Worm (Caenorhabditis elegans) whole organism, L1 larva: Measurements from ENCODE around the gene AH9.6.

Experiments
- C04F5.9 ChIP-seq: sonication (generic microtip); optimal IDR thresholded peaks from 2 replicates; lab custom pipeline; 2016; ENCODE audit warnings: missing genetic modification characterization, missing compliant biosample characterization
- C16A3.4 ChIP-seq: fragments of 150-350 bp; optimal IDR thresholded peaks from 2 replicates; lab custom pipeline; 2014; ENCODE audit warnings: missing biosample characterization, missing genetic modification characterization
- ama-1 ChIP-seq: fragments of 150-350 bp; optimal IDR thresholded peaks from 2 replicates; lab custom pipeline; 2014
- blmp-1 ChIP-seq: fragments of 150-350 bp; optimal IDR thresholded peaks from 2 replicates; lab custom pipeline; 2014; ENCODE audit warnings: missing biosample characterization, missing genetic modification characterization
- ceh-8 ChIP-seq: fragments of 200-800 bp; sonication (Bioruptor generic); optimal IDR thresholded peaks from 2 replicates; lab custom pipeline; 2018; ENCODE audit warnings: mild to moderate bottlenecking, missing genetic modification characterization, moderate library complexity, missing compliant biosample characterization
- ceh-82 ChIP-seq, 3 experiments: fragments of 150-350 bp in 1 of 3; sonication (generic microtip) in 2 of 3; optimal IDR thresholded peaks; 2 replicates each; lab custom pipeline; 2014 to 2017; ENCODE audit warnings: missing biosample characterization in 3 of 3, missing genetic modification characterization in 3 of 3
- ceh-90 ChIP-seq: sonication (generic microtip); optimal IDR thresholded peaks from 2 replicates; lab custom pipeline; 2016; ENCODE audit warnings: missing genetic modification characterization, missing compliant biosample characterization
- dpl-1 ChIP-seq, 3 experiments: fragments of 150-350 bp in 2 of 3; sonication (generic microtip) in 1 of 3; optimal IDR thresholded peaks; 2 replicates each; lab custom pipeline; 2014 to 2017; ENCODE audit warnings: missing biosample characterization in 3 of 3, missing genetic modification characterization in 3 of 3, missing genetic modification reagents in 3 of 3
- dsc-1 ChIP-seq: sonication (generic microtip); optimal IDR thresholded peaks from 2 replicates; lab custom pipeline; 2016; ENCODE audit warnings: mild to moderate bottlenecking, missing genetic modification characterization, missing compliant biosample characterization
- egl-27 ChIP-seq, 2 experiments: fragments of 150-350 bp in 1 of 2; sonication (generic microtip); optimal IDR thresholded peaks; 3 replicates each; lab custom pipeline; 2017 to 2018; ENCODE audit warnings: missing biosample characterization in 2 of 2, missing genetic modification characterization in 2 of 2, missing genetic modification reagents in 2 of 2
- elt-2 ChIP-seq: sonication (generic microtip); optimal IDR thresholded peaks from 2 replicates; lab custom pipeline; 2016; ENCODE audit warnings: missing genetic modification characterization, mild to moderate bottlenecking, inconsistent platforms, missing compliant biosample characterization, missing genetic modification reagents
- elt-3 ChIP-seq, 6 experiments: fragments of 150-350 bp in 1 of 6; sonication (generic microtip); optimal IDR thresholded peaks; 2 replicates each; lab custom pipeline; 2017 to 2018; ENCODE audit warnings: missing biosample characterization in 6 of 6, missing genetic modification characterization in 6 of 6, inconsistent platforms in 1 of 6
- ets-5 ChIP-seq: fragments of 200-800 bp; sonication (Bioruptor generic); IDR thresholded peaks from 2 replicates; pipeline ENCODE4 v1.3.6; 2022; ENCODE audit warnings: missing genetic modification characterization, missing compliant biosample characterization
- fkh-10 ChIP-seq: sonication (generic microtip); optimal IDR thresholded peaks from 2 replicates; lab custom pipeline; 2017; ENCODE audit warnings: missing biosample characterization, missing genetic modification reagents, missing genetic modification characterization
- fkh-8 ChIP-seq: sonication (generic microtip); optimal IDR thresholded peaks from 2 replicates; lab custom pipeline; 2016; ENCODE audit warnings: mild to moderate bottlenecking, missing genetic modification characterization, missing compliant biosample characterization
- grh-1 ChIP-seq: fragments of 200-800 bp; sonication (Bioruptor generic); IDR thresholded peaks from 2 replicates; pipeline ENCODE4 v1.3.6; 2022; ENCODE audit warnings: missing genetic modification reagents, missing genetic modification characterization, missing compliant biosample characterization
- hpl-2 ChIP-seq: fragments of 150-350 bp; optimal IDR thresholded peaks from 2 replicates; lab custom pipeline; 2014; ENCODE audit warnings: missing biosample characterization, missing genetic modification reagents, missing genetic modification characterization
- irx-1 ChIP-seq: sonication (generic microtip); optimal IDR thresholded peaks from 2 replicates; lab custom pipeline; 2016; ENCODE audit warnings: missing genetic modification characterization, missing compliant biosample characterization
- lin-13 ChIP-seq: fragments of 150-350 bp; optimal IDR thresholded peaks from 2 replicates; lab custom pipeline; 2014; ENCODE audit warnings: missing biosample characterization, missing genetic modification reagents, missing genetic modification characterization
- lin-14 ChIP-seq: fragments of 200-800 bp; sonication (Bioruptor generic); optimal IDR thresholded peaks from 2 replicates; lab custom pipeline; 2018; ENCODE audit warnings: mild to moderate bottlenecking, missing genetic modification characterization, moderate library complexity, missing compliant biosample characterization
- lin-39 ChIP-seq: fragments of 150-350 bp; optimal IDR thresholded peaks from 2 replicates; lab custom pipeline; 2014; ENCODE audit warnings: missing biosample characterization, missing genetic modification reagents, missing genetic modification characterization
- lir-3 ChIP-seq: sonication (generic microtip); optimal IDR thresholded peaks from 2 replicates; lab custom pipeline; 2016; ENCODE audit warnings: mild to moderate bottlenecking, missing genetic modification characterization, moderate library complexity, missing compliant biosample characterization; ENCODE audit not compliant: poor library complexity
- lsy-2 ChIP-seq, 2 experiments: fragments of 150-350 bp; optimal IDR thresholded peaks; 2 replicates each; lab custom pipeline; 2014; ENCODE audit warnings: missing biosample characterization in 2 of 2, missing genetic modification characterization in 2 of 2
- mdl-1 ChIP-seq, 2 experiments: fragments of 150-350 bp; optimal IDR thresholded peaks; 2 replicates each; lab custom pipeline; 2014 to 2017; ENCODE audit warnings: missing biosample characterization in 2 of 2, missing genetic modification characterization in 2 of 2, inconsistent platforms in 1 of 2
- mef-2 ChIP-seq: fragments of 150-350 bp; optimal IDR thresholded peaks from 2 replicates; lab custom pipeline; 2014; ENCODE audit warnings: missing biosample characterization, missing genetic modification characterization
- mep-1 ChIP-seq: fragments of 150-350 bp; optimal IDR thresholded peaks from 2 replicates; lab custom pipeline; 2014; ENCODE audit warnings: missing biosample characterization, missing genetic modification characterization
- nhr-12 ChIP-seq: sonication (generic microtip); optimal IDR thresholded peaks from 2 replicates; lab custom pipeline; 2017; ENCODE audit warnings: missing biosample characterization, missing genetic modification characterization
- nhr-19 ChIP-seq: fragments of 200-800 bp; sonication (Bioruptor generic); conservative IDR thresholded peaks from 2 replicates; pipeline ENCODE4 v1.3.6; 2022; ENCODE audit warnings: missing genetic modification characterization, missing compliant biosample characterization
- nhr-20 ChIP-seq: sonication (generic microtip); optimal IDR thresholded peaks from 2 replicates; lab custom pipeline; 2016; ENCODE audit warnings: mild to moderate bottlenecking, missing genetic modification characterization, missing compliant biosample characterization
- nhr-28 ChIP-seq: fragments of 150-350 bp; optimal IDR thresholded peaks from 2 replicates; lab custom pipeline; 2014; ENCODE audit warnings: missing biosample characterization, missing genetic modification characterization
- nhr-47 ChIP-seq: sonication (generic microtip); optimal IDR thresholded peaks from 2 replicates; lab custom pipeline; 2016; ENCODE audit warnings: mild to moderate bottlenecking, missing genetic modification characterization, moderate library complexity, missing compliant biosample characterization
- nhr-77 ChIP-seq: fragments of 150-350 bp; optimal IDR thresholded peaks from 2 replicates; lab custom pipeline; 2014; ENCODE audit warnings: missing biosample characterization, missing genetic modification characterization
- nhr-85 ChIP-seq: sonication (generic microtip); peaks from one replicate; lab custom pipeline; 2016; ENCODE audit warnings: missing genetic modification characterization, inconsistent platforms, missing compliant biosample characterization
- nhr-90 ChIP-seq: sonication (generic microtip); optimal IDR thresholded peaks from 2 replicates; lab custom pipeline; 2016; ENCODE audit warnings: mild to moderate bottlenecking, missing genetic modification characterization, missing compliant biosample characterization; ENCODE audit not compliant: poor library complexity
- pag-3 ChIP-seq: sonication (generic microtip); optimal IDR thresholded peaks from 2 replicates; lab custom pipeline; 2017; ENCODE audit warnings: missing genetic modification characterization, mild to moderate bottlenecking, missing compliant biosample characterization, antibody characterized with exemption, borderline replicate concordance; ENCODE audit not compliant: insufficient read depth
- pqm-1 ChIP-seq: sonication (generic microtip); optimal IDR thresholded peaks from 3 replicates; lab custom pipeline; 2017; ENCODE audit warnings: missing biosample characterization, missing genetic modification characterization
- rnt-1 ChIP-seq: sonication (generic microtip); optimal IDR thresholded peaks from 2 replicates; lab custom pipeline; 2016; ENCODE audit warnings: mild to moderate bottlenecking, missing genetic modification characterization, moderate library complexity, missing compliant biosample characterization
- sup-37 ChIP-seq: fragments of 200-800 bp; sonication (Bioruptor generic); optimal IDR thresholded peaks from 2 replicates; lab custom pipeline; 2018; ENCODE audit warnings: mild to moderate bottlenecking, missing genetic modification characterization, missing compliant biosample characterization
- tbx-2 ChIP-seq: sonication (generic microtip); optimal IDR thresholded peaks from 2 replicates; lab custom pipeline; 2016; ENCODE audit warnings: missing genetic modification characterization, missing compliant biosample characterization
- tlp-1 ChIP-seq: fragments of 150-350 bp; optimal IDR thresholded peaks from 2 replicates; lab custom pipeline; 2014; ENCODE audit warnings: missing biosample characterization, missing genetic modification characterization
- unc-30 ChIP-seq: sonication (generic microtip); optimal IDR thresholded peaks from 2 replicates; lab custom pipeline; 2017; ENCODE audit warnings: missing biosample characterization, missing genetic modification characterization
- unc-62 ChIP-seq: fragments of 150-350 bp; optimal IDR thresholded peaks from 2 replicates; lab custom pipeline; 2014; ENCODE audit warnings: missing biosample characterization, missing genetic modification reagents, missing genetic modification characterization
- unc-86 ChIP-seq: sonication (generic microtip); optimal IDR thresholded peaks from 2 replicates; lab custom pipeline; 2016; ENCODE audit warnings: missing genetic modification characterization, missing compliant biosample characterization
- unc-98 ChIP-seq: fragments of 200-800 bp; sonication (Bioruptor generic); IDR thresholded peaks from 2 replicates; pipeline ENCODE4 v1.3.6; 2022; ENCODE audit warnings: missing genetic modification characterization, missing compliant biosample characterization
- vab-15 ChIP-seq: sonication (generic microtip); optimal IDR thresholded peaks from 2 replicates; lab custom pipeline; 2017; ENCODE audit warnings: missing genotype, mild to moderate bottlenecking, missing genetic modification characterization, missing compliant biosample characterization
- zag-1 ChIP-seq: fragments of 150-350 bp; optimal IDR thresholded peaks from 2 replicates; lab custom pipeline; 2014; ENCODE audit warnings: missing biosample characterization, missing genetic modification characterization
- zip-4 ChIP-seq: fragments of 200-800 bp; sonication (Bioruptor generic); optimal IDR thresholded peaks from 2 replicates; lab custom pipeline; 2018; ENCODE audit warnings: mild to moderate bottlenecking, missing genetic modification characterization, moderate library complexity, missing compliant biosample characterization
- ztf-4 ChIP-seq: fragments of 150-350 bp; optimal IDR thresholded peaks from 2 replicates; lab custom pipeline; 2014; ENCODE audit warnings: missing biosample characterization, missing genetic modification characterization

Gene AH9.6

DNA sequence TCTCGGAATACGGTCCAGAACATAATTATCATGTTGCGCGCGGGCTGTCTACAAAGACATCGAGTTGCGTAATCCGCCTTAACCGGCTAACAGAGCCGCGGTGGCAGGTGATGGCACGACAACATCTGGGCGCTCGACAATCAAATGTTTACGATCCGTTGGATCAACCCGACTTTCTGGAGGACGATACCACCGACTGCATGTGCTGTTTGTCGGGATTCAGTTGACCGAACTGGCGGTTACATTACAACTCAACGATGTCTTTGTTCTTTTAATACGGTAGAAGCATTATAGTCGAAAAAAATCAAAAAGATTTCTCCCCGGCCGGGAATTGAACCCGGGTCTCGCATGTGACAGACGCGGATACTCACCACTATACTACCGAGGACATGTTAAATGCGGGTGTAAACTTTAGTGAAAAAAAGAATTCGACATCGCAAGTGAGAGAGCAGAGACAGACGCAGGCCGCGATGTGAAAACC is 41.0 kb downstream of the AH9.6 start (continued):
- TF ChIP-seq lsy-2 (tag; optimal IDR thresholded peaks at IDR 0.05; lab: Kevin White, UChicago) (peak; percentile 58 to 78), rnt-1 (tag; lab: Kevin White, UChicago) (peak; percentile 67), lin-14 (peak; percentile 71), C04F5.9 (peak; percentile 24), lin-39 (tag; lab: Kevin White, UChicago) (no peak), mdl-1 (tag; optimal IDR thresholded peaks at IDR 0.05; lab: Kevin White, UChicago) (peak in 1 of 2 experiments; percentile 69), tlp-1 (tag; lab: Kevin White, UChicago) (no peak), unc-98 (GFP tag; lab: Robert Waterston, UW) (0 out of 2 replicates have a peak, but pooled peaks have one; percentile 28), ceh-82 (tag; optimal IDR thresholded peaks at IDR 0.05; lab: Kevin White, UChicago) (peak; percentile 26 to 75 (median 61)), egl-27 (tag; optimal IDR thresholded peaks at IDR 0.05; lab: Kevin White, UChicago) (peak in 1 of 2 experiments; percentile 46), fkh-8 (tag; lab: Kevin White, UChicago) (peak; percentile 69), pag-3 (tag; lab: Kevin White, UChicago) (peak; percentile 48), elt-3 (tag; optimal IDR thresholded peaks at IDR 0.05; lab: Kevin White, UChicago) (peak in 1 of 6 experiments; percentile 53), mep-1 (tag; lab: Kevin White, UChicago) (peak; percentile 52), nhr-77 (tag; lab: Kevin White, UChicago) (peak; percentile 49), vab-15 (tag; lab: Kevin White, UChicago) (no peak), elt-2 (tag; lab: Kevin White, UChicago) (no peak), ama-1 (no peak), sup-37 (GFP tag; lab: Kevin White, UChicago) (peak; percentile 44), unc-62 (GFP tag; lab: Kevin White, UChicago) (no peak), unc-30 (tag; lab: Kevin White, UChicago) (no peak), dpl-1 (GFP tag; optimal IDR thresholded peaks at IDR 0.05; lab: Kevin White, UChicago) (peak in 1 of 3 experiments; percentile 34), fkh-10 (GFP tag; lab: Kevin White, UChicago) (peak; percentile 54), nhr-47 (tag; lab: Kevin White, UChicago) (peak; percentile 83), blmp-1 (tag; lab: Kevin White, UChicago) (peak; percentile 17), nhr-12 (tag; lab: Kevin White, UChicago) (no peak), ets-5 (GFP tag; lab: Robert Waterston, UW) (no peak), lin-13 (GFP tag; lab: Kevin White, UChicago) (peak; percentile 61), ceh-90 (tag; lab: Kevin White, UChicago) (no peak), nhr-28 (tag; lab: Kevin White, UChicago) (no peak), zag-1 (tag; lab: Kevin White, UChicago) (no peak), ztf-4 (no peak), pqm-1 (tag; lab: Kevin White, UChicago) (no peak), irx-1 (peak; percentile 46), nhr-90 (tag; lab: Kevin White, UChicago) (peak; percentile 76), lir-3 (tag; lab: Kevin White, UChicago) (no peak), mef-2 (tag; lab: Kevin White, UChicago) (no peak), zip-4 (GFP tag; lab: Kevin White, UChicago) (peak; percentile 43), hpl-2 (GFP tag; lab: Kevin White, UChicago) (no peak), tbx-2 (peak; percentile 59), nhr-19 (GFP tag; lab: Robert Waterston, UW) (peak; percentile 74), unc-86 (peak; percentile 47), grh-1 (GFP tag; lab: Robert Waterston, UW) (no peak), ceh-8 (GFP tag; lab: Kevin White, UChicago) (no peak), C16A3.4 (tag; lab: Kevin White, UChicago) (peak; percentile 65), dsc-1 (tag; lab: Kevin White, UChicago) (peak; percentile 77), nhr-20 (tag; lab: Kevin White, UChicago) (peak; percentile 66), nhr-85 (tag; lab: Kevin White, UChicago) (peak; percentile 80)
